Worm (Caenorhabditis elegans) whole organism, L1 larva: Measurements from ENCODE around the gene C27F2.7.
A peak's percentile ranks its signal among the peaks of the same experiment; 100 is the strongest.

Experiments
- C04F5.9 ChIP-seq: sonication (generic microtip); optimal IDR thresholded peaks from 2 replicates; lab custom pipeline; 2016; ENCODE audit warnings: missing genetic modification characterization, missing compliant biosample characterization
- C16A3.4 ChIP-seq: fragments of 150-350 bp; optimal IDR thresholded peaks from 2 replicates; lab custom pipeline; 2014; ENCODE audit warnings: missing biosample characterization, missing genetic modification characterization
- F16B12.6 ChIP-seq: fragments of 150-350 bp; optimal IDR thresholded peaks from 2 replicates; lab custom pipeline; 2014; ENCODE audit warnings: missing biosample characterization, missing genetic modification characterization
- Y116A8C.19 ChIP-seq: sonication (generic microtip); optimal IDR thresholded peaks from 2 replicates; lab custom pipeline; 2016; ENCODE audit warnings: missing compliant biosample characterization, missing genetic modification characterization, borderline replicate concordance
- ama-1 ChIP-seq: fragments of 150-350 bp; optimal IDR thresholded peaks from 2 replicates; lab custom pipeline; 2014
- ceh-63 ChIP-seq: fragments of 200-800 bp; sonication (Bioruptor generic); optimal IDR thresholded peaks from 2 replicates; lab custom pipeline; 2018; ENCODE audit warnings: mild to moderate bottlenecking, missing genetic modification characterization, missing compliant biosample characterization
- ceh-8 ChIP-seq: fragments of 200-800 bp; sonication (Bioruptor generic); optimal IDR thresholded peaks from 2 replicates; lab custom pipeline; 2018; ENCODE audit warnings: mild to moderate bottlenecking, missing genetic modification characterization, moderate library complexity, missing compliant biosample characterization
- ceh-82 ChIP-seq, 3 experiments: fragments of 150-350 bp in 1 of 3; sonication (generic microtip) in 2 of 3; optimal IDR thresholded peaks; 2 replicates each; lab custom pipeline; 2014 to 2017; ENCODE audit warnings: missing biosample characterization in 3 of 3, missing genetic modification characterization in 3 of 3
- ceh-88 ChIP-seq: fragments of 200-800 bp; sonication (Bioruptor generic); IDR thresholded peaks from 2 replicates; pipeline ENCODE4 v1.3.6; 2022; ENCODE audit warnings: missing genetic modification characterization, missing compliant biosample characterization
- dpl-1 ChIP-seq, 3 experiments: fragments of 150-350 bp in 2 of 3; sonication (generic microtip) in 1 of 3; optimal IDR thresholded peaks; 2 replicates each; lab custom pipeline; 2014 to 2017; ENCODE audit warnings: missing biosample characterization in 3 of 3, missing genetic modification characterization in 3 of 3, missing genetic modification reagents in 3 of 3
- efl-1 ChIP-seq, 4 experiments: fragments of 150-350 bp; optimal IDR thresholded peaks in 3 of 4; peaks in 1 of 4; 1 replicate in 1 of 4; 2 replicates in 3 of 4; lab custom pipeline; 2014; ENCODE audit warnings: missing biosample characterization in 2 of 4, missing genetic modification characterization in 2 of 4, missing genetic modification reagents in 2 of 4
- egl-27 ChIP-seq, 2 experiments: fragments of 150-350 bp in 1 of 2; sonication (generic microtip); optimal IDR thresholded peaks; 3 replicates each; lab custom pipeline; 2017 to 2018; ENCODE audit warnings: missing biosample characterization in 2 of 2, missing genetic modification characterization in 2 of 2, missing genetic modification reagents in 2 of 2
- elt-2 ChIP-seq: sonication (generic microtip); optimal IDR thresholded peaks from 2 replicates; lab custom pipeline; 2016; ENCODE audit warnings: missing genetic modification characterization, mild to moderate bottlenecking, inconsistent platforms, missing compliant biosample characterization, missing genetic modification reagents
- fkh-10 ChIP-seq: sonication (generic microtip); optimal IDR thresholded peaks from 2 replicates; lab custom pipeline; 2017; ENCODE audit warnings: missing biosample characterization, missing genetic modification reagents, missing genetic modification characterization
- fkh-4 ChIP-seq: sonication (generic microtip); optimal IDR thresholded peaks from 2 replicates; lab custom pipeline; 2016; ENCODE audit warnings: missing compliant biosample characterization, missing genetic modification characterization, borderline replicate concordance
- fkh-8 ChIP-seq: sonication (generic microtip); optimal IDR thresholded peaks from 2 replicates; lab custom pipeline; 2016; ENCODE audit warnings: mild to moderate bottlenecking, missing genetic modification characterization, missing compliant biosample characterization
- hlh-17 ChIP-seq: fragments of 200-800 bp; sonication (Bioruptor generic); optimal IDR thresholded peaks from 2 replicates; lab custom pipeline; 2018; ENCODE audit warnings: missing genetic modification characterization, mild to moderate bottlenecking, missing compliant biosample characterization, moderate library complexity, borderline replicate concordance
- hlh-4 ChIP-seq: sonication (generic microtip); optimal IDR thresholded peaks from 2 replicates; lab custom pipeline; 2016; ENCODE audit warnings: mild to moderate bottlenecking, missing genetic modification characterization, missing compliant biosample characterization
- isw-1 ChIP-seq: fragments of 200-800 bp; sonication (Bioruptor generic); IDR thresholded peaks from 2 replicates; pipeline ENCODE4 v1.3.6; 2022; ENCODE audit warnings: missing genetic modification characterization, missing compliant biosample characterization
- jun-1 ChIP-seq: fragments of 150-350 bp; optimal IDR thresholded peaks from 2 replicates; lab custom pipeline; 2014; ENCODE audit warnings: missing biosample characterization, missing genetic modification reagents, missing genetic modification characterization
- lin-14 ChIP-seq: fragments of 200-800 bp; sonication (Bioruptor generic); optimal IDR thresholded peaks from 2 replicates; lab custom pipeline; 2018; ENCODE audit warnings: mild to moderate bottlenecking, missing genetic modification characterization, moderate library complexity, missing compliant biosample characterization
- lin-15B ChIP-seq: fragments of 150-350 bp; sonication (generic microtip); optimal IDR thresholded peaks from 3 replicates; lab custom pipeline; 2014; ENCODE audit warnings: missing biosample characterization, missing genetic modification characterization
- lin-39 ChIP-seq: fragments of 150-350 bp; optimal IDR thresholded peaks from 2 replicates; lab custom pipeline; 2014; ENCODE audit warnings: missing biosample characterization, missing genetic modification reagents, missing genetic modification characterization
- lir-3 ChIP-seq: sonication (generic microtip); optimal IDR thresholded peaks from 2 replicates; lab custom pipeline; 2016; ENCODE audit warnings: mild to moderate bottlenecking, missing genetic modification characterization, moderate library complexity, missing compliant biosample characterization; ENCODE audit not compliant: poor library complexity
- lsy-2 ChIP-seq, 2 experiments: fragments of 150-350 bp; optimal IDR thresholded peaks; 2 replicates each; lab custom pipeline; 2014; ENCODE audit warnings: missing biosample characterization in 2 of 2, missing genetic modification characterization in 2 of 2
- mab-9 ChIP-seq: fragments of 200-800 bp; sonication (Bioruptor generic); IDR thresholded peaks from 2 replicates; pipeline ENCODE4 v1.3.6; 2022; ENCODE audit warnings: missing genetic modification reagents, missing genetic modification characterization, missing compliant biosample characterization
- mdl-1 ChIP-seq, 2 experiments: fragments of 150-350 bp; optimal IDR thresholded peaks; 2 replicates each; lab custom pipeline; 2014 to 2017; ENCODE audit warnings: missing biosample characterization in 2 of 2, missing genetic modification characterization in 2 of 2, inconsistent platforms in 1 of 2
- mef-2 ChIP-seq: fragments of 150-350 bp; optimal IDR thresholded peaks from 2 replicates; lab custom pipeline; 2014; ENCODE audit warnings: missing biosample characterization, missing genetic modification characterization
- mep-1 ChIP-seq: fragments of 150-350 bp; optimal IDR thresholded peaks from 2 replicates; lab custom pipeline; 2014; ENCODE audit warnings: missing biosample characterization, missing genetic modification characterization
- nhr-237 ChIP-seq: fragments of 150-350 bp; optimal IDR thresholded peaks from 2 replicates; lab custom pipeline; 2014; ENCODE audit warnings: missing biosample characterization, missing genetic modification characterization
- nhr-28 ChIP-seq: fragments of 150-350 bp; optimal IDR thresholded peaks from 2 replicates; lab custom pipeline; 2014; ENCODE audit warnings: missing biosample characterization, missing genetic modification characterization
- nhr-47 ChIP-seq: sonication (generic microtip); optimal IDR thresholded peaks from 2 replicates; lab custom pipeline; 2016; ENCODE audit warnings: mild to moderate bottlenecking, missing genetic modification characterization, moderate library complexity, missing compliant biosample characterization
- nhr-71 ChIP-seq: sonication (generic microtip); optimal IDR thresholded peaks from 2 replicates; lab custom pipeline; 2016; ENCODE audit warnings: mild to moderate bottlenecking, missing genetic modification characterization, moderate library complexity, missing compliant biosample characterization
- nhr-76 ChIP-seq: sonication (generic microtip); optimal IDR thresholded peaks from 2 replicates; lab custom pipeline; 2017; ENCODE audit warnings: missing biosample characterization, missing genetic modification characterization
- nhr-85 ChIP-seq: sonication (generic microtip); peaks from one replicate; lab custom pipeline; 2016; ENCODE audit warnings: missing genetic modification characterization, inconsistent platforms, missing compliant biosample characterization
- pag-3 ChIP-seq: sonication (generic microtip); optimal IDR thresholded peaks from 2 replicates; lab custom pipeline; 2017; ENCODE audit warnings: missing genetic modification characterization, mild to moderate bottlenecking, missing compliant biosample characterization, antibody characterized with exemption, borderline replicate concordance; ENCODE audit not compliant: insufficient read depth
- snu-23 ChIP-seq: sonication (generic microtip); optimal IDR thresholded peaks from 2 replicates; lab custom pipeline; 2016; ENCODE audit warnings: missing genetic modification characterization, missing compliant biosample characterization
- sptf-1 ChIP-seq: fragments of 150-350 bp; optimal IDR thresholded peaks from 2 replicates; lab custom pipeline; 2014; ENCODE audit warnings: missing biosample characterization, missing genetic modification characterization
- sup-37 ChIP-seq: fragments of 200-800 bp; sonication (Bioruptor generic); optimal IDR thresholded peaks from 2 replicates; lab custom pipeline; 2018; ENCODE audit warnings: mild to moderate bottlenecking, missing genetic modification characterization, missing compliant biosample characterization
- tbx-2 ChIP-seq: sonication (generic microtip); optimal IDR thresholded peaks from 2 replicates; lab custom pipeline; 2016; ENCODE audit warnings: missing genetic modification characterization, missing compliant biosample characterization
- tlp-1 ChIP-seq: fragments of 150-350 bp; optimal IDR thresholded peaks from 2 replicates; lab custom pipeline; 2014; ENCODE audit warnings: missing biosample characterization, missing genetic modification characterization
- unc-62 ChIP-seq: fragments of 150-350 bp; optimal IDR thresholded peaks from 2 replicates; lab custom pipeline; 2014; ENCODE audit warnings: missing biosample characterization, missing genetic modification reagents, missing genetic modification characterization
- unc-98 ChIP-seq: fragments of 200-800 bp; sonication (Bioruptor generic); IDR thresholded peaks from 2 replicates; pipeline ENCODE4 v1.3.6; 2022; ENCODE audit warnings: missing genetic modification characterization, missing compliant biosample characterization
- xbp-1 ChIP-seq: sonication (generic microtip); optimal IDR thresholded peaks from 2 replicates; lab custom pipeline; 2016; ENCODE audit warnings: missing genetic modification characterization, missing compliant biosample characterization
- zip-4 ChIP-seq: fragments of 200-800 bp; sonication (Bioruptor generic); optimal IDR thresholded peaks from 2 replicates; lab custom pipeline; 2018; ENCODE audit warnings: mild to moderate bottlenecking, missing genetic modification characterization, moderate library complexity, missing compliant biosample characterization
- ztf-11 ChIP-seq, 2 experiments: sonication (generic microtip); optimal IDR thresholded peaks; 2 replicates each; lab custom pipeline; 2016 to 2017; ENCODE audit warnings: missing genetic modification characterization in 2 of 2, missing biosample characterization in 1 of 2, missing compliant biosample characterization in 1 of 2

Gene C27F2.7

ce11 chrIII:4939267-4939666, 45.0 kb downstream of the C27F2.7 start, which contains the start of gene rpb-2:
Gene rpb-2 (plus strand): TSS chrIII:4939567.
- TF ChIP-seq efl-1 (optimal IDR thresholded peaks at IDR 0.05; lab: Kevin White, UChicago) (no peak), efl-1 (GFP tag; optimal IDR thresholded peaks at IDR 0.05 in 1 of 2; lab: Kevin White, UChicago) (peak in 1 of 2 experiments; percentile 35), mef-2 (tag; lab: Kevin White, UChicago) (no peak), sup-37 (no peak)

ce11 chrIII:4937022-4937421, 47.3 kb downstream of the C27F2.7 start, which contains the start of gene fsn-1:
Gene fsn-1 (plus strand): TSS chrIII:4937322.
- TF ChIP-seq nhr-47 (tag; lab: Kevin White, UChicago) (no peak), Y116A8C.19 (tag; lab: Kevin White, UChicago) (no peak), nhr-76 (tag; lab: Kevin White, UChicago) (no peak), ceh-8 (GFP tag; lab: Kevin White, UChicago) (no peak), F16B12.6 (no peak), egl-27 (tag; optimal IDR thresholded peaks at IDR 0.05; lab: Kevin White, UChicago) (no peak)
- TF ChIP-seq, all 84 proteins: peak for 0

- TF ChIP-seq fkh-8 (tag; lab: Kevin White, UChicago) (no peak), egl-27 (tag; optimal IDR thresholded peaks at IDR 0.05; lab: Kevin White, UChicago) (no peak), ztf-11 (tag; optimal IDR thresholded peaks at IDR 0.05; lab: Kevin White, UChicago) (no peak), ama-1 (lab: Kevin White, UChicago) (no peak), nhr-71 (tag; lab: Kevin White, UChicago) (peak; percentile 45), nhr-237 (tag; lab: Kevin White, UChicago) (no peak), lin-15B (tag; lab: Kevin White, UChicago) (peak; percentile 34), mep-1 (tag; lab: Kevin White, UChicago) (peak; percentile 47), zip-4 (GFP tag; lab: Kevin White, UChicago) (no peak), C04F5.9 (tag; lab: Kevin White, UChicago) (no peak), xbp-1 (tag; lab: Kevin White, UChicago) (no peak), ceh-88 (GFP tag; lab: Robert Waterston, UW) (no peak), nhr-85 (tag; lab: Kevin White, UChicago) (peak; percentile 2), lin-39 (no peak), efl-1 (optimal IDR thresholded peaks at IDR 0.05; lab: Kevin White, UChicago) (peak; percentile 48 to 66), efl-1 (GFP tag; optimal IDR thresholded peaks at IDR 0.05 in 1 of 2; lab: Kevin White, UChicago) (peak; percentile 68 to 96), unc-98 (GFP tag; lab: Robert Waterston, UW) (no peak), elt-2 (tag; lab: Kevin White, UChicago) (no peak), sptf-1 (no peak), ceh-82 (tag; optimal IDR thresholded peaks at IDR 0.05; lab: Kevin White, UChicago) (peak in 1 of 3 experiments; percentile 11), lin-14 (GFP tag; lab: Kevin White, UChicago) (no peak), dpl-1 (GFP tag; optimal IDR thresholded peaks at IDR 0.05; lab: Kevin White, UChicago) (peak; percentile 42 to 70 (median 59)), nhr-28 (no peak), lir-3 (tag; lab: Kevin White, UChicago) (no peak), mab-9 (GFP tag; lab: Robert Waterston, UW) (no peak), C16A3.4 (tag; lab: Kevin White, UChicago) (no peak), ceh-63 (GFP tag; lab: Kevin White, UChicago) (no peak), mdl-1 (tag; optimal IDR thresholded peaks at IDR 0.05; lab: Kevin White, UChicago) (no peak), lsy-2 (tag; optimal IDR thresholded peaks at IDR 0.05; lab: Kevin White, UChicago) (peak; percentile 19 to 60), isw-1 (no peak), tlp-1 (tag; lab: Kevin White, UChicago) (no peak), tbx-2 (tag; lab: Kevin White, UChicago) (no peak), unc-62 (no peak), fkh-4 (tag; lab: Kevin White, UChicago) (no peak), snu-23 (GFP tag; lab: Kevin White, UChicago) (peak; percentile 16), hlh-17 (no peak), fkh-10 (GFP tag; lab: Kevin White, UChicago) (no peak), jun-1 (no peak), hlh-4 (tag; lab: Kevin White, UChicago) (no peak), pag-3 (no peak)
Measured at ce11 chrIII:4934896-4935628, 49.2 kb downstream of the C27F2.7 start, which contains the start of gene mrps-18C. Gene mrps-18C (plus strand): TSS chrIII:4935578.
